Worm (Caenorhabditis elegans): ENCODE results near the gene sre-19.

- no peak for TF ChIP-seq mep-1 (tag; optimal IDR thresholded peaks at IDR 0.05)
- no peak for TF ChIP-seq egl-13 (tag; optimal IDR thresholded peaks at IDR 0.05)
- TF ChIP-seq mab-9 (GFP tag; IDR thresholded peaks at IDR 0.05): no peak
- TF ChIP-seq lin-13 (GFP tag; optimal IDR thresholded peaks at IDR 0.05): no peak
- no peak for TF ChIP-seq nhr-84 (tag; optimal IDR thresholded peaks at IDR 0.05)
- TF ChIP-seq egl-27 (tag; optimal IDR thresholded peaks at IDR 0.05): no peak
- TF ChIP-seq tbx-2 (tag; optimal IDR thresholded peaks at IDR 0.05): no peak
- no peak for TF ChIP-seq ztf-11 (tag; optimal IDR thresholded peaks at IDR 0.05)
- no peak for TF ChIP-seq nhr-28 (tag; optimal IDR thresholded peaks at IDR 0.05)
- TF ChIP-seq hpl-2 (GFP tag; optimal IDR thresholded peaks at IDR 0.05): no peak
- no peak for TF ChIP-seq irx-1 (tag; optimal IDR thresholded peaks at IDR 0.05)
- TF ChIP-seq zag-1 (tag; optimal IDR thresholded peaks at IDR 0.05): no peak
- TF ChIP-seq unc-62 (GFP tag; optimal IDR thresholded peaks at IDR 0.05): no peak
- TF ChIP-seq nhr-77 (tag; optimal IDR thresholded peaks at IDR 0.05): no peak
Measured at ce11 chrIV:12196608-12197007, 42.1 kb downstream of the sre-19 start.

All from whole organism, L1 larva.